Worm (Caenorhabditis elegans) whole organism, late embryonic: ENCODE measurements around the gene R08E5.4.

ENCODE experiments used
- C08G9.2 ChIP-seq: sonication (generic microtip); optimal IDR thresholded peaks from 2 replicates; lab custom pipeline; 2016; ENCODE audit warnings: mild to moderate bottlenecking, missing genetic modification characterization, moderate library complexity, missing compliant biosample characterization
- C38D4.7 ChIP-seq: fragments of 200-800 bp; sonication (Bioruptor generic); optimal IDR thresholded peaks from 2 replicates; lab custom pipeline; 2018; ENCODE audit warnings: mild to moderate bottlenecking, missing genetic modification characterization, moderate library complexity, missing compliant biosample characterization
- F13H6.1 ChIP-seq: sonication (generic microtip); optimal IDR thresholded peaks from 2 replicates; lab custom pipeline; 2016; ENCODE audit warnings: missing genetic modification characterization, missing compliant biosample characterization
- K02D7.2 ChIP-seq: sonication (generic microtip); optimal IDR thresholded peaks from 2 replicates; lab custom pipeline; 2017; ENCODE audit warnings: mild to moderate bottlenecking, missing genetic modification characterization, missing compliant biosample characterization
- ahr-1 ChIP-seq: sonication (generic microtip); optimal IDR thresholded peaks from 2 replicates; lab custom pipeline; 2016; ENCODE audit warnings: missing genetic modification characterization, missing compliant biosample characterization
- ceh-19 ChIP-seq: fragments of 200-800 bp; sonication (Bioruptor generic); optimal IDR thresholded peaks from 2 replicates; lab custom pipeline; 2018; ENCODE audit warnings: mild to moderate bottlenecking, missing genetic modification characterization, missing compliant biosample characterization
- ceh-2 ChIP-seq: sonication (generic microtip); optimal IDR thresholded peaks from 2 replicates; lab custom pipeline; 2016; ENCODE audit warnings: missing genotype, missing genetic modification characterization, missing compliant biosample characterization
- ceh-24 ChIP-seq: sonication (generic microtip); optimal IDR thresholded peaks from 2 replicates; lab custom pipeline; 2016; ENCODE audit warnings: mild to moderate bottlenecking, missing genetic modification characterization, missing compliant biosample characterization
- ceh-34 ChIP-seq: sonication (generic microtip); optimal IDR thresholded peaks from 2 replicates; lab custom pipeline; 2016; ENCODE audit warnings: mild to moderate bottlenecking, missing genetic modification characterization, missing compliant biosample characterization
- ceh-45 ChIP-seq: fragments of 200-800 bp; sonication (Bioruptor generic); IDR thresholded peaks from 2 replicates; pipeline ENCODE4 v1.3.6; 2022; ENCODE audit warnings: missing genetic modification reagents, missing genetic modification characterization, missing compliant biosample characterization
- ceh-48 ChIP-seq: sonication (generic microtip); optimal IDR thresholded peaks from 2 replicates; lab custom pipeline; 2016; ENCODE audit warnings: missing genetic modification characterization, inconsistent platforms, missing compliant biosample characterization
- ceh-9 ChIP-seq: sonication (generic microtip); optimal IDR thresholded peaks from 2 replicates; lab custom pipeline; 2016; ENCODE audit warnings: mild to moderate bottlenecking, missing genetic modification characterization, inconsistent platforms, missing compliant biosample characterization
- che-1 ChIP-seq: sonication (generic microtip); optimal IDR thresholded peaks from 2 replicates; lab custom pipeline; 2016; ENCODE audit warnings: mild to moderate bottlenecking, missing genetic modification characterization, missing compliant biosample characterization
- dmd-4 ChIP-seq: sonication (generic microtip); optimal IDR thresholded peaks from 2 replicates; lab custom pipeline; 2016; ENCODE audit warnings: borderline replicate concordance, missing genetic modification characterization, missing compliant biosample characterization
- dve-1 ChIP-seq: sonication (generic microtip); optimal IDR thresholded peaks from 2 replicates; lab custom pipeline; 2017; ENCODE audit warnings: antibody characterized with exemption, mild to moderate bottlenecking, missing genetic modification characterization, missing compliant biosample characterization
- elt-2 ChIP-seq: sonication (generic microtip); optimal IDR thresholded peaks from 2 replicates; lab custom pipeline; 2016; ENCODE audit warnings: missing genetic modification reagents, missing genetic modification characterization, missing compliant biosample characterization
- elt-4 ChIP-seq: sonication (generic microtip); optimal IDR thresholded peaks from 2 replicates; lab custom pipeline; 2016; ENCODE audit warnings: missing genetic modification characterization, missing compliant biosample characterization
- eyg-1 ChIP-seq: sonication (generic microtip); optimal IDR thresholded peaks from 2 replicates; lab custom pipeline; 2016; ENCODE audit warnings: missing genotype, missing genetic modification characterization, missing compliant biosample characterization
- fax-1 ChIP-seq: sonication (generic microtip); optimal IDR thresholded peaks from 2 replicates; lab custom pipeline; 2016; ENCODE audit warnings: missing genotype, missing genetic modification characterization, missing compliant biosample characterization
- fkh-6 ChIP-seq: sonication (generic microtip); optimal IDR thresholded peaks from 2 replicates; lab custom pipeline; 2016; ENCODE audit warnings: missing genetic modification characterization, missing compliant biosample characterization
- hlh-6 ChIP-seq: sonication (generic microtip); optimal IDR thresholded peaks from 2 replicates; lab custom pipeline; 2016; ENCODE audit warnings: missing genotype, missing genetic modification characterization, missing compliant biosample characterization
- lim-6 ChIP-seq: sonication (generic microtip); optimal IDR thresholded peaks from 2 replicates; lab custom pipeline; 2016; ENCODE audit warnings: missing genetic modification characterization, missing compliant biosample characterization
- madf-2 ChIP-seq: sonication (generic microtip); optimal IDR thresholded peaks from 2 replicates; lab custom pipeline; 2017; ENCODE audit warnings: missing genetic modification characterization, missing compliant biosample characterization
- nfya-1 ChIP-seq: sonication (generic microtip); optimal IDR thresholded peaks from 2 replicates; lab custom pipeline; 2017; ENCODE audit warnings: missing genetic modification characterization, mild to moderate bottlenecking, missing compliant biosample characterization, antibody characterized with exemption, moderate library complexity
- nhr-11 ChIP-seq: fragments of 150-350 bp; optimal IDR thresholded peaks from 2 replicates; lab custom pipeline; 2014; ENCODE audit warnings: missing biosample characterization, missing genetic modification characterization
- odd-2 ChIP-seq: sonication (generic microtip); optimal IDR thresholded peaks from 2 replicates; lab custom pipeline; 2017; ENCODE audit warnings: antibody characterized with exemption, mild to moderate bottlenecking, missing genetic modification characterization, missing compliant biosample characterization
- pat-9 ChIP-seq: fragments of 200-800 bp; sonication (Bioruptor generic); optimal IDR thresholded peaks from 2 replicates; lab custom pipeline; 2018; ENCODE audit warnings: mild to moderate bottlenecking, missing genetic modification characterization, moderate library complexity, missing compliant biosample characterization
- pax-1 ChIP-seq: fragments of 150-350 bp; optimal IDR thresholded peaks from 2 replicates; lab custom pipeline; 2014; ENCODE audit warnings: missing biosample characterization, missing genetic modification characterization
- pha-2 ChIP-seq: sonication (generic microtip); optimal IDR thresholded peaks from 2 replicates; lab custom pipeline; 2017; ENCODE audit warnings: mild to moderate bottlenecking, missing genetic modification characterization, missing compliant biosample characterization
- pqm-1 ChIP-seq: sonication (generic microtip); optimal IDR thresholded peaks from 2 replicates; lab custom pipeline; 2016; ENCODE audit warnings: missing genetic modification characterization, missing compliant biosample characterization
- pros-1 ChIP-seq: fragments of 150-350 bp; optimal IDR thresholded peaks from 2 replicates; lab custom pipeline; 2014; ENCODE audit warnings: missing biosample characterization, missing genetic modification reagents, missing genetic modification characterization
- rnt-1 ChIP-seq: sonication (generic microtip); optimal IDR thresholded peaks from 2 replicates; lab custom pipeline; 2016; ENCODE audit warnings: missing genetic modification characterization, missing compliant biosample characterization
- sox-4 ChIP-seq: sonication (generic microtip); optimal IDR thresholded peaks from 2 replicates; lab custom pipeline; 2017; ENCODE audit warnings: mild to moderate bottlenecking, missing genetic modification characterization, inconsistent platforms, missing compliant biosample characterization
- syd-9 ChIP-seq: sonication (generic microtip); optimal IDR thresholded peaks from 2 replicates; lab custom pipeline; 2016; ENCODE audit warnings: mild to moderate bottlenecking, missing genetic modification characterization, moderate library complexity, missing compliant biosample characterization
- tbx-2 ChIP-seq: sonication (generic microtip); optimal IDR thresholded peaks from 2 replicates; lab custom pipeline; 2016; ENCODE audit warnings: missing genetic modification characterization, missing compliant biosample characterization
- ttx-3 ChIP-seq: sonication (generic microtip); optimal IDR thresholded peaks from 2 replicates; lab custom pipeline; 2016; ENCODE audit warnings: missing genetic modification reagents, missing genetic modification characterization, missing compliant biosample characterization
- unc-3 ChIP-seq, 2 experiments: fragments of 200-800 bp in 1 of 2; sonication (Bioruptor generic) in 1 of 2; sonication (generic microtip) in 1 of 2; conservative IDR thresholded peaks in 1 of 2; optimal IDR thresholded peaks in 1 of 2; 2 replicates each; pipeline versions ENCODE4 v1.3.6 to Lab custom; 2016 to 2022; ENCODE audit warnings: missing compliant biosample characterization in 2 of 2, missing genetic modification characterization in 2 of 2, missing genetic modification reagents in 1 of 2
- ztf-16 ChIP-seq: sonication (generic microtip); optimal IDR thresholded peaks from 2 replicates; lab custom pipeline; 2017; ENCODE audit warnings: missing genetic modification characterization, missing compliant biosample characterization

Gene R08E5.4

DNA sequence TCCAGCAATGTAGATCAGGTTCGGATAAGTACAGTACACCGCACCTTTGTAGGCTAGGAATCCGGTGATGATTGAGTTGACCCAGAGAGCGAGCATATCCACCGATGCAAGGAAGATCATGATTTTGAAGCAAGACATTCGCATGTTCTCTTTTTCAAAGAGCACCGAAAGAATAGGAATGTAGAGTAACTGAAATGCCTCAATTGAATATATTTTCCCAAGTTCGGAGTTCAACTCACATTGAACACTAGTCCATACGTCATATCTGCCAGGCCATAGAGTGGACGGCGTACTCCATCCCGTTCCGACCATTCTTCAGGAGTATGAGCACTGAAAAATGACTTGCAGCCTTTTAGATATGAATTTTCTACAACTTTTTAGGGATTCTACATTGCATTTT, 31.4 kb downstream of the R08E5.4 start:
- no peak for TF ChIP-seq ceh-19 (GFP tag; lab: Kevin White, UChicago)
- TF ChIP-seq F13H6.1 (tag; lab: Kevin White, UChicago) = no peak
- TF ChIP-seq lim-6 (tag; lab: Kevin White, UChicago) = no peak
- no peak for TF ChIP-seq K02D7.2 (tag; lab: Kevin White, UChicago)
- TF ChIP-seq C38D4.7 (GFP tag; lab: Kevin White, UChicago) = no peak
- no peak for TF ChIP-seq unc-3 (GFP tag; conservative IDR thresholded peaks at IDR 0.05; lab: Robert Waterston, UW)
- no peak for TF ChIP-seq unc-3 (tag; optimal IDR thresholded peaks at IDR 0.05; lab: Kevin White, UChicago)
- TF ChIP-seq hlh-6 = no peak
- TF ChIP-seq fax-1 (tag; lab: Kevin White, UChicago) = no peak
- TF ChIP-seq che-1 (tag; lab: Kevin White, UChicago) = no peak
- no peak for TF ChIP-seq elt-2 (tag; lab: Kevin White, UChicago)
- no peak for TF ChIP-seq ceh-2 (tag; lab: Kevin White, UChicago)

DNA sequence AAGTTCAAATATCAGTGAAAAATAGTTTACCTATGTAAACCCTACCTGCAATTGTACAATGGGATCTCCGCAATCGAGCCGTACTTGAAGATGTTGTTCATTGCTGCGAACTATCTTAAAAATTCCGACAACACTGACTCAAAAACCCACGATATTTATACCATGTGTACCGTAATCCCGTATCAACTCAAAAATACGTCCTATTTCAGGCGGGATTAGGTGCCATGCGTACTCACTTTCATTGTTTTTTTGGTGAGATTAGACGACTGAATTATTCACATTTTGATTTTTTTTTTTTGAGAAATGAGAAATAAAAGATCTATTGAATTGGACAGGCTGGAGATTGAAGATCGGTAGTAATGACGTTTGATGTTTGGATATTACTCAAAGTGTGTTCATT, 32.0 kb downstream of the R08E5.4 start, which contains the start of gene srt-30:
TSS of gene srt-30 (minus strand) at position 101 of the 400 bp plus-strand sequence.
- TF ChIP-seq pat-9 (tag; lab: Kevin White, UChicago) (no peak), fkh-6 (tag; lab: Kevin White, UChicago) (no peak), ahr-1 (tag; lab: Kevin White, UChicago) (no peak), madf-2 (tag; lab: Kevin White, UChicago) (no peak), elt-4 (no peak), ceh-34 (no peak), C08G9.2 (tag; lab: Kevin White, UChicago) (no peak), ceh-45 (GFP tag; lab: Robert Waterston, UW) (no peak), nfya-1 (tag; lab: Kevin White, UChicago) (no peak), pha-2 (tag; lab: Kevin White, UChicago) (no peak), ceh-24 (no peak), pqm-1 (tag; lab: Kevin White, UChicago) (no peak), ttx-3 (tag; lab: Kevin White, UChicago) (no peak), ceh-9 (no peak), dve-1 (tag; lab: Kevin White, UChicago) (no peak), unc-3 (GFP tag; conservative IDR thresholded peaks at IDR 0.05; lab: Robert Waterston, UW) (no peak), unc-3 (tag; optimal IDR thresholded peaks at IDR 0.05; lab: Kevin White, UChicago) (no peak), eyg-1 (no peak), sox-4 (no peak), odd-2 (no peak), C38D4.7 (GFP tag; lab: Kevin White, UChicago) (no peak)
- TF ChIP-seq, all 69 proteins: peak for 0

DNA sequence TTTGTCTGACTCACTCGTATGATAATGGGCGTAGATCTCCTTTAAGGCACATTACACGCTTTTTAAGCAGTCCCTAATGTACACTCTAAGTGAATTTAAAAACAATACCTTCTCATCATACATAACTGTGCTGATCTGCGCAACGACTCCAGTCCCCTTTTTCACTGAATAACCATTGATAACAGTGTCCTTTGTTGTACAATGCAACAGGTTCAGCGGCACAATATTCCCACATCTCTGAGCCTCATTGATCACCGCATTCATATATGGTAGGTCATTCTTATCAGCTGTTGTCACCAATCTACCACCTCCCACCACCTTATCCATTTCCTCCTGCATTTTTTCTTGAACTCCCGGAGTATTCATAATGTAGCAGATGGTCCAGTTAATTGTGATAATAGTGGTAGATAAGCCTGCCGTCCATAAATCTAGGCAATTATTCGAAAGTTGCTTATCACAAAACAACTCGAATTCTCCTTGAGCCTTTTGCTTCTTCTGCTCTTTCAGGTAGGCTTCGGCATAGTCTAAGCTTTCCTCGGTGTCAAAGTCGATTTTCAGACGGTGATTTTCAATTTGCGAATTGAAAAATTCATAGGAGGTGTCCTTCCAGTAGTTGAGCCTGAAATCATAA, 33.5 kb downstream of the R08E5.4 start:
- no peak for TF ChIP-seq nhr-11 (tag; lab: Kevin White, UChicago)
- TF ChIP-seq madf-2 (tag; lab: Kevin White, UChicago) = no peak

ce11 chrV:3803343-3803742, 35.0 kb downstream of the R08E5.4 start, which contains the start of gene cyp-33C8:
TSS of gene cyp-33C8 (minus strand) at chrV:3803542.
- TF ChIP-seq elt-2 (tag; lab: Kevin White, UChicago) (no peak), pros-1 (tag; lab: Kevin White, UChicago) (no peak), pqm-1 (tag; lab: Kevin White, UChicago) (no peak), lim-6 (tag; lab: Kevin White, UChicago) (no peak), ztf-16 (no peak), dmd-4 (no peak), pax-1 (tag; lab: Kevin White, UChicago) (no peak), ceh-2 (tag; lab: Kevin White, UChicago) (no peak), tbx-2 (tag; lab: Kevin White, UChicago) (no peak), ceh-48 (tag; lab: Kevin White, UChicago) (no peak), rnt-1 (tag; lab: Kevin White, UChicago) (no peak), C08G9.2 (tag; lab: Kevin White, UChicago) (no peak), syd-9 (tag; lab: Kevin White, UChicago) (no peak)
- TF ChIP-seq, all 69 proteins: peak for 0
